Worm (Caenorhabditis elegans) whole organism, midembryonic: ENCODE results near the gene pas-7.

ENCODE experiments used
- T22C8.4 ChIP-seq: fragments of 200-800 bp; sonication (Bioruptor generic); IDR thresholded peaks from 2 replicates; pipeline ENCODE4 v1.3.6; 2022; ENCODE audit warnings: missing genetic modification characterization, missing compliant biosample characterization
- cog-1 ChIP-seq: sonication (generic microtip); optimal IDR thresholded peaks from 2 replicates; lab custom pipeline; 2016; ENCODE audit warnings: missing genetic modification characterization, missing compliant biosample characterization
- flt-1 ChIP-seq: fragments of 200-800 bp; sonication (Bioruptor generic); IDR thresholded peaks from 2 replicates; pipeline ENCODE4 v1.3.6; 2022; ENCODE audit warnings: missing genetic modification characterization, missing compliant biosample characterization
- klf-2 ChIP-seq: fragments of 200-800 bp; sonication (Bioruptor generic); conservative IDR thresholded peaks from 2 replicates; pipeline ENCODE4 v1.3.6; 2022; ENCODE audit warnings: missing genetic modification reagents, missing genetic modification characterization, missing compliant biosample characterization
- med-1 ChIP-seq: sonication (generic microtip); optimal IDR thresholded peaks from 2 replicates; lab custom pipeline; 2017; ENCODE audit warnings: missing genetic modification characterization, mild to moderate bottlenecking, missing compliant biosample characterization, antibody characterized with exemption, missing genetic modification reagents; ENCODE audit not compliant: insufficient read depth
- ref-1 ChIP-seq: fragments of 200-800 bp; sonication (Bioruptor generic); conservative IDR thresholded peaks from 2 replicates; pipeline ENCODE4 v1.3.6; 2022; ENCODE audit warnings: missing genetic modification reagents, missing genetic modification characterization, missing compliant biosample characterization
- tab-1 ChIP-seq: fragments of 200-800 bp; sonication (Bioruptor generic); IDR thresholded peaks from 2 replicates; pipeline ENCODE4 v1.3.6; 2022; ENCODE audit warnings: missing genetic modification characterization, missing compliant biosample characterization
- ztf-23 ChIP-seq: fragments of 200-800 bp; sonication (Bioruptor generic); IDR thresholded peaks from 2 replicates; pipeline ENCODE4 v1.3.6; 2022; ENCODE audit warnings: missing genetic modification reagents, missing genetic modification characterization, missing compliant biosample characterization
- ztf-29 ChIP-seq: fragments of 200-800 bp; sonication (Bioruptor generic); IDR thresholded peaks from 2 replicates; pipeline ENCODE4 v1.3.6; 2022; ENCODE audit warnings: missing genetic modification reagents, missing genetic modification characterization, missing compliant biosample characterization

The pas-7 gene

ce11 chrII:10094190-10094923, 5.3 kb downstream of the pas-7 start, which contains the start of gene lact-2:
lact-2 (plus strand) TSS chrII:10094873.
- TF ChIP-seq ref-1 (GFP tag; lab: Robert Waterston, UW) (no peak), klf-2 (GFP tag; lab: Robert Waterston, UW) (no peak), flt-1 (GFP tag; lab: Robert Waterston, UW) (no peak), ztf-23 (no peak), cog-1 (no peak)

- no peak for TF ChIP-seq flt-1 (GFP tag; lab: Robert Waterston, UW)
- TF ChIP-seq tab-1: no peak
- no peak for TF ChIP-seq T22C8.4 (GFP tag; lab: Robert Waterston, UW)
Observed at ce11 chrII:10093120-10093519, 6.5 kb downstream of the pas-7 start.

ce11 chrII:10084482-10084881, 15.2 kb downstream of the pas-7 start:
- no peak for TF ChIP-seq ztf-23
- TF ChIP-seq klf-2 (GFP tag; lab: Robert Waterston, UW): no peak
- no peak for TF ChIP-seq med-1 (GFP tag; lab: Kevin White, UChicago)
- no peak for TF ChIP-seq T22C8.4 (GFP tag; lab: Robert Waterston, UW)
- no peak for TF ChIP-seq flt-1 (GFP tag; lab: Robert Waterston, UW)
- TF ChIP-seq tab-1: no peak
- no peak for TF ChIP-seq ref-1 (GFP tag; lab: Robert Waterston, UW)
- TF ChIP-seq ztf-29 (GFP tag; lab: Robert Waterston, UW): no peak
- no peak for TF ChIP-seq cog-1

- peak; percentile 46; the same call in 1 of the 2 replicates for TF ChIP-seq flt-1 (GFP tag; lab: Robert Waterston, UW)
- TF ChIP-seq ztf-29 (GFP tag; lab: Robert Waterston, UW): no peak
- TF ChIP-seq T22C8.4 (GFP tag; lab: Robert Waterston, UW): no peak
Observed at ce11 chrII:10075794-10076193, 23.9 kb downstream of the pas-7 start.

ce11 chrII:10073986-10074385, 25.7 kb downstream of the pas-7 start:
- TF ChIP-seq cog-1 (no peak), klf-2 (GFP tag; lab: Robert Waterston, UW) (no peak), ztf-23 (no peak), T22C8.4 (GFP tag; lab: Robert Waterston, UW) (no peak), tab-1 (no peak), ztf-29 (GFP tag; lab: Robert Waterston, UW) (no peak), med-1 (GFP tag; lab: Kevin White, UChicago) (no peak), ref-1 (GFP tag; lab: Robert Waterston, UW) (no peak), flt-1 (GFP tag; lab: Robert Waterston, UW) (no peak)

ce11 chrII:10067817-10068216, 31.8 kb downstream of the pas-7 start, which contains the start of gene die-1:
die-1 (minus strand) TSS chrII:10067917.
- TF ChIP-seq T22C8.4 (GFP tag; lab: Robert Waterston, UW) (no peak), flt-1 (GFP tag; lab: Robert Waterston, UW) (no peak), tab-1 (no peak), klf-2 (GFP tag; lab: Robert Waterston, UW) (no peak), cog-1 (no peak), ref-1 (GFP tag; lab: Robert Waterston, UW) (no peak), ztf-23 (no peak), ztf-29 (GFP tag; lab: Robert Waterston, UW) (no peak), med-1 (GFP tag; lab: Kevin White, UChicago) (no peak)

- TF ChIP-seq tab-1 (peak; percentile 36; the same call in 1 of the 2 replicates), cog-1 (peak; percentile 41), klf-2 (GFP tag; lab: Robert Waterston, UW) (no peak), ref-1 (GFP tag; lab: Robert Waterston, UW) (no peak), ztf-29 (GFP tag; lab: Robert Waterston, UW) (0 out of 2 replicates have a peak, but pooled peaks have one; percentile 22), med-1 (GFP tag; lab: Kevin White, UChicago) (no peak), flt-1 (GFP tag; lab: Robert Waterston, UW) (peak; percentile 69; the same call in 1 of the 2 replicates), ztf-23 (peak; percentile 46; the same call in 1 of the 2 replicates), T22C8.4 (GFP tag; lab: Robert Waterston, UW) (no peak)
Observed at ce11 chrII:10065472-10065871, 34.2 kb downstream of the pas-7 start.

ce11 chrII:10060508-10060907, 39.1 kb downstream of the pas-7 start, which contains the start of gene stg-1:
stg-1 (minus strand) TSS chrII:10060660.
- TF ChIP-seq T22C8.4 (GFP tag; lab: Robert Waterston, UW) (no peak), ztf-23 (no peak), klf-2 (GFP tag; lab: Robert Waterston, UW) (no peak), cog-1 (no peak), ref-1 (GFP tag; lab: Robert Waterston, UW) (no peak), flt-1 (GFP tag; lab: Robert Waterston, UW) (no peak), ztf-29 (GFP tag; lab: Robert Waterston, UW) (no peak)

ce11 chrII:10056545-10057038, 43.1 kb downstream of the pas-7 start, which contains the start of gene C18D1.2:
C18D1.2 (plus strand) TSS chrII:10056988.
- TF ChIP-seq ztf-29 (GFP tag; lab: Robert Waterston, UW): no peak
- TF ChIP-seq T22C8.4 (GFP tag; lab: Robert Waterston, UW): no peak
- no peak for TF ChIP-seq ref-1 (GFP tag; lab: Robert Waterston, UW)
- TF ChIP-seq flt-1 (GFP tag; lab: Robert Waterston, UW): no peak
- TF ChIP-seq klf-2 (GFP tag; lab: Robert Waterston, UW): no peak
- TF ChIP-seq tab-1: no peak
- no peak for TF ChIP-seq cog-1
- TF ChIP-seq med-1 (GFP tag; lab: Kevin White, UChicago): no peak
- TF ChIP-seq ztf-23: no peak
